Fruit fly (Drosophila melanogaster) whole organism, prepupa: ENCODE results near the gene CG8562.

Source experiments
- Blimp-1 ChIP-seq: fragments of 200-800 bp; sonication (Bioruptor generic); optimal IDR thresholded peaks from 3 replicates; lab custom pipeline; 2017; ENCODE audit warnings: missing biosample characterization, missing genetic modification characterization, mild to moderate bottlenecking, moderate library complexity, missing genetic modification reagents
- CG16779 ChIP-seq: fragments of 200-800 bp; sonication (Bioruptor generic); optimal IDR thresholded peaks from 3 replicates; lab custom pipeline; 2017; ENCODE audit warnings: missing biosample characterization, mild to moderate bottlenecking, missing genetic modification characterization
- CG3032 ChIP-seq: fragments of 200-800 bp; optimal IDR thresholded peaks from 2 replicates; lab custom pipeline; 2019; ENCODE audit warnings: missing biosample characterization, mild to moderate bottlenecking, missing genetic modification characterization, moderate library complexity
- CG32006 ChIP-seq: fragments of 200-800 bp; sonication (Bioruptor generic); optimal IDR thresholded peaks from 3 replicates; lab custom pipeline; 2017; ENCODE audit warnings: missing biosample characterization, mild to moderate bottlenecking, missing genetic modification characterization
- CG34406 ChIP-seq: fragments of 200-800 bp; sonication (Bioruptor generic); optimal IDR thresholded peaks from 3 replicates; lab custom pipeline; 2016; ENCODE audit warnings: missing biosample characterization, missing genetic modification characterization
- CG4318 ChIP-seq: fragments of 200-800 bp; sonication (Bioruptor generic); optimal IDR thresholded peaks from 3 replicates; lab custom pipeline; 2017; ENCODE audit warnings: missing biosample characterization, mild to moderate bottlenecking, missing genetic modification characterization
- CG6163 ChIP-seq: fragments of 200-800 bp; sonication (Bioruptor generic); IDR thresholded peaks from 3 replicates; pipeline ENCODE4 v1.3.6; 2022; ENCODE audit warnings: missing biosample characterization, missing genetic modification characterization
- CG6792 ChIP-seq: fragments of 200-800 bp; sonication (Bioruptor generic); optimal IDR thresholded peaks from 3 replicates; lab custom pipeline; 2016; ENCODE audit warnings: missing biosample characterization, missing genetic modification characterization
- CG6808 ChIP-seq: fragments of 200-800 bp; sonication (Bioruptor generic); optimal IDR thresholded peaks from 3 replicates; lab custom pipeline; 2017; ENCODE audit warnings: missing biosample characterization, missing genetic modification characterization, mild to moderate bottlenecking, moderate library complexity, missing genetic modification reagents
- CG6854 ChIP-seq: fragments of 200-800 bp; sonication (Bioruptor generic); optimal IDR thresholded peaks from 2 replicates; lab custom pipeline; 2017; ENCODE audit warnings: missing biosample characterization, mild to moderate bottlenecking, missing genetic modification characterization
- CG8119 ChIP-seq: fragments of 200-800 bp; sonication (Bioruptor generic); IDR thresholded peaks from 3 replicates; pipeline ENCODE4 v1.3.6; 2022; ENCODE audit warnings: missing biosample characterization, missing genetic modification characterization
- CG8319 ChIP-seq: fragments of 200-800 bp; sonication (Bioruptor generic); optimal IDR thresholded peaks from 3 replicates; lab custom pipeline; 2016; ENCODE audit warnings: missing biosample characterization, missing genetic modification characterization
- CG9139 ChIP-seq: fragments of 200-800 bp; sonication (Bioruptor generic); optimal IDR thresholded peaks from 3 replicates; lab custom pipeline; 2017; ENCODE audit warnings: missing biosample characterization, mild to moderate bottlenecking, missing genetic modification characterization
- Eip75B ChIP-seq: fragments of 200-800 bp; sonication (Bioruptor generic); optimal IDR thresholded peaks from 3 replicates; lab custom pipeline; 2016; ENCODE audit warnings: missing biosample characterization, missing genetic modification characterization
- Eip93F ChIP-seq: fragments of 200-800 bp; sonication (Bioruptor generic); optimal IDR thresholded peaks from 2 replicates; lab custom pipeline; 2016; ENCODE audit warnings: missing biosample characterization, mild to moderate bottlenecking, missing genetic modification characterization
- Ets21C ChIP-seq: fragments of 200-800 bp; sonication (Bioruptor generic); optimal IDR thresholded peaks from 3 replicates; lab custom pipeline; 2016; ENCODE audit warnings: missing biosample characterization, missing genetic modification characterization
- Gug ChIP-seq: fragments of 200-800 bp; sonication (Bioruptor generic); IDR thresholded peaks from 2 replicates; pipeline ENCODE4 v1.3.6; 2022; ENCODE audit warnings: missing biosample characterization, missing genetic modification characterization
- Hr38 ChIP-seq: sonication (Bioruptor generic); optimal IDR thresholded peaks from 2 replicates; lab custom pipeline; 2016; ENCODE audit warnings: missing biosample characterization, missing genetic modification characterization
- Lpt ChIP-seq: fragments of 200-800 bp; sonication (Bioruptor generic); optimal IDR thresholded peaks from 3 replicates; lab custom pipeline; 2016; ENCODE audit warnings: missing biosample characterization, missing genetic modification characterization
- Met ChIP-seq: fragments of 200-800 bp; sonication (Bioruptor generic); optimal IDR thresholded peaks from 3 replicates; lab custom pipeline; 2016; ENCODE audit warnings: missing biosample characterization, missing genetic modification characterization
- OdsH ChIP-seq: fragments of 200-800 bp; sonication (Bioruptor generic); optimal IDR thresholded peaks from 3 replicates; lab custom pipeline; 2016; ENCODE audit warnings: missing biosample characterization, missing genetic modification characterization
- Smox ChIP-seq: fragments of 200-800 bp; sonication (Bioruptor generic); optimal IDR thresholded peaks from 3 replicates; lab custom pipeline; 2016; ENCODE audit warnings: missing biosample characterization, missing genetic modification characterization
- Sox102F ChIP-seq: fragments of 200-800 bp; sonication (Bioruptor generic); optimal IDR thresholded peaks from 2 replicates; lab custom pipeline; 2016; ENCODE audit warnings: missing biosample characterization, mild to moderate bottlenecking, missing genetic modification characterization
- Sox14 ChIP-seq: fragments of 200-800 bp; sonication (Bioruptor generic); optimal IDR thresholded peaks from 3 replicates; lab custom pipeline; 2016; ENCODE audit warnings: missing biosample characterization, missing genetic modification characterization
- Sox15 ChIP-seq: fragments of 200-800 bp; sonication (Bioruptor generic); optimal IDR thresholded peaks from 3 replicates; lab custom pipeline; 2016; ENCODE audit warnings: missing biosample characterization, missing genetic modification characterization
- acj6 ChIP-seq: fragments of 200-800 bp; sonication (Bioruptor generic); optimal IDR thresholded peaks from 3 replicates; lab custom pipeline; 2016; ENCODE audit warnings: missing biosample characterization, missing genetic modification characterization
- cyc ChIP-seq: fragments of 200-800 bp; sonication (Bioruptor generic); optimal IDR thresholded peaks from 3 replicates; lab custom pipeline; 2016; ENCODE audit warnings: missing biosample characterization, missing genetic modification characterization
- dac ChIP-seq: fragments of 200-800 bp; sonication (Bioruptor generic); optimal IDR thresholded peaks from 2 replicates; lab custom pipeline; 2017; ENCODE audit warnings: missing biosample characterization, mild to moderate bottlenecking, missing genetic modification characterization
- eg ChIP-seq: fragments of 200-800 bp; sonication (Bioruptor generic); IDR thresholded peaks from 3 replicates; pipeline ENCODE4 v1.3.6; 2022; ENCODE audit warnings: missing biosample characterization, missing genetic modification characterization
- esn ChIP-seq: fragments of 200-800 bp; sonication (Bioruptor generic); optimal IDR thresholded peaks from 2 replicates; lab custom pipeline; 2016; ENCODE audit warnings: missing biosample characterization, mild to moderate bottlenecking, missing genetic modification characterization, moderate library complexity
- fd59A ChIP-seq: fragments of 200-800 bp; sonication (Bioruptor generic); optimal IDR thresholded peaks from 2 replicates; lab custom pipeline; 2017; ENCODE audit warnings: missing biosample characterization, mild to moderate bottlenecking, missing genetic modification characterization, missing genetic modification reagents
- fd85E ChIP-seq: fragments of 200-800 bp; sonication (Bioruptor generic); optimal IDR thresholded peaks from 3 replicates; lab custom pipeline; 2016; ENCODE audit warnings: missing biosample characterization, missing genetic modification characterization
- fkh ChIP-seq: fragments of 200-800 bp; sonication (Bioruptor generic); optimal IDR thresholded peaks from 3 replicates; lab custom pipeline; 2017; ENCODE audit warnings: missing biosample characterization, mild to moderate bottlenecking, missing genetic modification characterization, moderate library complexity
- net ChIP-seq: fragments of 200-800 bp; sonication (Bioruptor generic); optimal IDR thresholded peaks from 3 replicates; lab custom pipeline; 2016; ENCODE audit warnings: missing biosample characterization, missing genetic modification characterization
- pdm3 ChIP-seq: fragments of 200-800 bp; sonication (Bioruptor generic); optimal IDR thresholded peaks from 3 replicates; lab custom pipeline; 2016; ENCODE audit warnings: missing biosample characterization, missing genetic modification characterization
- spab ChIP-seq: fragments of 200-800 bp; sonication (Bioruptor generic); optimal IDR thresholded peaks from 2 replicates; lab custom pipeline; 2017; ENCODE audit warnings: missing biosample characterization, mild to moderate bottlenecking, missing genetic modification characterization, missing genetic modification reagents
- ss ChIP-seq, 2 experiments: fragments of 200-800 bp; sonication (Bioruptor generic); optimal IDR thresholded peaks; 2 replicates in 1 of 2; 3 replicates in 1 of 2; lab custom pipeline; 2017 to 2018; ENCODE audit warnings: mild to moderate bottlenecking in 2 of 2, missing biosample characterization in 2 of 2, missing genetic modification characterization in 2 of 2, moderate library complexity in 1 of 2

The CG8562 gene

DNA sequence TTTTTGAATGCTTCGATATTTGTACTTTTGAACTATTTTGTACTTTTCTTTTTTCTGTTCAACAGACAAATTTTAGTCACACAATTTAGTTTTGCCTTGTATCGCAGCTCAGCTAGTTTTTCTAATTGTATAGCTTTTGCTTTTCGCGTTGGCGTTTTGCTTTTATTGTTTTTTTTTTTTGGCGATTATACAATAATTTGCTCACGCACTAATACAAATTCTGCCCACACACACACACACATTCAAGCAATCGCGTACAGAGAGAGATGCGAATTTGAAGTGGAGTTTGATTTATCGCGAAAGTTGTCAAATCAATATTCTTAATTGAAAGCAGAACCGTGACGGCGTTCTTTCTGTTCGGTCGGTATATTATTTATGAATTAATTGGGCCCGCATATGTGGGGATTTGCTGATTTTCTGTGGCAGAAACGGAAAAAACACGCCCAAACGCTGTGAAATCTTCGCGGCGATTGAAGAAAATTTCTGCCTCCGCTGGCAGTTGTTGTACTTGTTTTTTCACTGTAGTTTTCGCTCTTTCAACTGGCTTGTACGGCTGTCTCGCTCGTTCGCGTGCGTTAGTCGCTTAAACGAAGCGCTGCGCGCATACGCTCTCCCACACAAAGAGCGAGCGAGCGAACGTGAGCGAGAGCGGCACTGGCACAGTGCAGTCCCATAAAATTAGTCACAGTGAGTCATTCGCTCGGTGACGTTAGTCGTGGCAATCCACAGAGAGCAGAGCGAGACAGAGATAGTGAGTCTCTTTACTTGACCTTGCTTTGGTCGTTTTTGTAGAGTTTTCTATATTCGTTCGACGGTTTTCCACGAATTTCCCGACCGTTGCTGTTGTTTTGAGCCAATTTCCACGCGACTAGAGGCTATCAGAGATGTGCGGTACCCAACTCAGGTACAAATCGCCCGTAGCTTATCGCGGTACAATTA, 36.9 kb downstream of the CG8562 start, which contains the start of gene Rac2 (continued):
- TF ChIP-seq OdsH (GFP tag; lab: Kevin White, UChicago) (peak; percentile 19), CG8319 (GFP tag; lab: Kevin White, UChicago) (no peak), Gug (GFP tag; lab: Robert Waterston, UW) (no peak; the same call in 1 of the 2 replicates), acj6 (GFP tag; lab: Kevin White, UChicago) (peak; percentile 22), fd59A (GFP tag; lab: Kevin White, UChicago) (no peak), CG6792 (GFP tag; lab: Kevin White, UChicago) (no peak), Sox102F (GFP tag; lab: Kevin White, UChicago) (peak; percentile 28), Lpt (GFP tag; lab: Kevin White, UChicago) (peak; percentile 54), CG16779 (tag; lab: Kevin White, UChicago) (peak; percentile 9), CG8119 (peak; percentile 57), Blimp-1 (GFP tag; lab: Kevin White, UChicago) (no peak), Sox15 (no peak), Eip75B (GFP tag; lab: Kevin White, UChicago) (peak; percentile 67), ss (GFP tag; optimal IDR thresholded peaks at IDR 0.05; lab: Kevin White, UChicago) (peak; percentile 66 to 70), fd85E (GFP tag; lab: Kevin White, UChicago) (peak; percentile 40), CG34406 (GFP tag; lab: Kevin White, UChicago) (peak; percentile 7), Smox (GFP tag; lab: Kevin White, UChicago) (peak; percentile 32), Ets21C (GFP tag; lab: Kevin White, UChicago) (peak; percentile 29), cyc (GFP tag; lab: Kevin White, UChicago) (peak; percentile 37), esn (GFP tag; lab: Kevin White, UChicago) (peak; percentile 42), CG9139 (GFP tag; lab: Kevin White, UChicago) (peak; percentile 59), fkh (GFP tag; lab: Kevin White, UChicago) (peak; percentile 58), Sox14 (GFP tag; lab: Kevin White, UChicago) (peak; percentile 67), CG6808 (GFP tag; lab: Kevin White, UChicago) (peak; percentile 51), Met (GFP tag; lab: Kevin White, UChicago) (peak; percentile 20), CG6854 (peak; percentile 51), CG3032 (tag; lab: Kevin White, UChicago) (peak; percentile 37), pdm3 (GFP tag; lab: Kevin White, UChicago) (peak; percentile 41), CG6163 (GFP tag; lab: Robert Waterston, UW) (peak; percentile 74), Hr38 (no peak), CG32006 (GFP tag; lab: Kevin White, UChicago) (peak; percentile 76), Eip93F (GFP tag; lab: Kevin White, UChicago) (no peak)

DNA sequence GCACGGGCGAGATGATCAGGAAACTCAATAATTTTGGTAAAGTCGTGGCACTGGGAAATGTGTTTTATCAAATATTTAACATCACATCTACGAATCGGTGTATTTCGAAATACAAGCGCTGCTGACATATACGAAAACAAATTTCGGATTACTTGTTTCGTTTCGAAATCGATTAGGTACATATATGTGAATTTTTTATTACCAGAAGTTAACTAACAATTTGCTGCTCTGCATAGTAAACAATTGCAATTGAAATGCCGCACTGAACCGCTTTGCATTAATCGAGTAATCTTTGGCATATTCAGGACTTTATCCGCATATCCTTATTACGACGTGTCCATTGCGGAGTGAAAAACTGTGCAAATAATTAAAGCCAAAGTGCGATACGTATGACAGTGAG, 39.3 kb downstream of the CG8562 start, which contains the start of gene CG14835:
CG14835 (minus strand) TSS at position 101 of the 400 bp plus-strand sequence.
- no peak for TF ChIP-seq CG6854
- TF ChIP-seq CG32006 (GFP tag; lab: Kevin White, UChicago) = no peak
- no peak for TF ChIP-seq CG6808 (GFP tag; lab: Kevin White, UChicago)
- no peak for TF ChIP-seq CG34406 (GFP tag; lab: Kevin White, UChicago)
- no peak for TF ChIP-seq dac
- no peak for TF ChIP-seq eg
- no peak for TF ChIP-seq Met (GFP tag; lab: Kevin White, UChicago)
- TF ChIP-seq CG6792 (GFP tag; lab: Kevin White, UChicago) = no peak
- no peak for TF ChIP-seq pdm3 (GFP tag; lab: Kevin White, UChicago)
- TF ChIP-seq acj6 (GFP tag; lab: Kevin White, UChicago) = no peak
- no peak for TF ChIP-seq cyc (GFP tag; lab: Kevin White, UChicago)
- TF ChIP-seq CG4318 = no peak
- TF ChIP-seq fd85E (GFP tag; lab: Kevin White, UChicago) = no peak
- TF ChIP-seq spab (GFP tag; lab: Kevin White, UChicago) = no peak
- no peak for TF ChIP-seq Ets21C (GFP tag; lab: Kevin White, UChicago)
- no peak for TF ChIP-seq net (GFP tag; lab: Kevin White, UChicago)
- TF ChIP-seq, all 60 proteins: peak for 0
